Worm (Caenorhabditis elegans): ENCODE results near the gene ubh-3.

ce11 chrV:6467676-6468075 is 40.9 kb downstream of the ubh-3 start:
- TF ChIP-seq pha-4 (tag; optimal IDR thresholded peaks at IDR 0.05) (no peak), nhr-120 (GFP tag; IDR thresholded peaks at IDR 0.05) (no peak), unc-62 (GFP tag; optimal IDR thresholded peaks at IDR 0.05) (no peak), ccch-3 (GFP tag; optimal IDR thresholded peaks at IDR 0.05) (no peak), F49E8.2 (tag; optimal IDR thresholded peaks at IDR 0.05; ENCODE audit: insufficient read depth) (no peak), atf-7 (tag; optimal IDR thresholded peaks at IDR 0.05) (no peak), lin-35 (GFP tag; optimal IDR thresholded peaks at IDR 0.05) (no peak), sptf-2 (GFP tag; optimal IDR thresholded peaks at IDR 0.05) (no peak), ama-1 (optimal IDR thresholded peaks at IDR 0.05) (no peak), ama-1 (GFP tag; optimal IDR thresholded peaks at IDR 0.05) (no peak), snpc-4 (GFP tag; optimal IDR thresholded peaks at IDR 0.05) (no peak), snpc-4 (tag; optimal IDR thresholded peaks at IDR 0.05) (no peak), xnd-1 (tag; optimal IDR thresholded peaks at IDR 0.05) (no peak)
